Fruit fly (Drosophila melanogaster): ENCODE measurements around the gene CG32751.

DNA sequence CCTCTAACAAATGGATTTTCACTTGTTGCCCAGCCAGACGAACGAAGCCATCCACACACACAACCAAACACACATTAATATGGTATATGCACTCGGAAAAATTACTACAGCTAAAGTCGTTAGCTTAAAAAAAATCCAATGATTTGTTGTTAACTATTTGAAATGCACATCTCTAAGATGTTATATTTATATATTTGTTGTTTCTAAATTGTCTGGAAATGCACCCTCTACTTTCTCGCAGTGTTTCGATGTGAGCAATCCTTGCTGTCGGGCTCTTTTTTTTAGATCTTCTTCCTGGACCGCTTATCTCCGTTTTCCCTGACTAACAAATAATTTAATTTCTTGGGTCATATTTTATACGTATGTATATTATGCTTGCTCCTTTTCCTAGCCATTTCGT, 6.6 kb upstream of the CG32751 start:
- TF ChIP-seq ttk (optimal IDR thresholded peaks at IDR 0.05) (no peak), Sin3A (optimal IDR thresholded peaks at IDR 0.05) (no peak), psq (optimal IDR thresholded peaks at IDR 0.05) (no peak), insv (optimal IDR thresholded peaks at IDR 0.05) (no peak), Myc (optimal IDR thresholded peaks at IDR 0.05) (no peak), h (optimal IDR thresholded peaks at IDR 0.05) (no peak)
